Worm (Caenorhabditis elegans) whole organism, L4 larva: ENCODE measurements around the gene scl-7.

Experiments used
- F26F4.8 ChIP-seq: fragments of 200-800 bp; sonication (Bioruptor generic); conservative IDR thresholded peaks from 2 replicates; pipeline ENCODE4 v1.3.6; 2022; ENCODE audit warnings: missing genetic modification characterization, missing compliant biosample characterization
- F44E2.7 ChIP-seq: fragments of 200-800 bp; sonication (Bioruptor generic); IDR thresholded peaks from 2 replicates; pipeline ENCODE4 v2.1.2; 2022; ENCODE audit warnings: missing genetic modification characterization, missing compliant biosample characterization
- T20F7.1 ChIP-seq: fragments of 200-800 bp; sonication (Bioruptor generic); optimal IDR thresholded peaks from 2 replicates; lab custom pipeline; 2018; ENCODE audit warnings: mild to moderate bottlenecking, missing genetic modification characterization, missing compliant biosample characterization
- Y105C5A.15 ChIP-seq: fragments of 200-800 bp; sonication (Bioruptor generic); IDR thresholded peaks from 2 replicates; pipeline ENCODE4 v1.3.6; 2022; ENCODE audit warnings: missing genetic modification characterization, missing compliant biosample characterization
- Y48G9A.11 ChIP-seq: fragments of 200-800 bp; sonication (Bioruptor generic); IDR thresholded peaks from 2 replicates; pipeline ENCODE4 v1.3.6; 2022; ENCODE audit warnings: missing genetic modification reagents, missing genetic modification characterization, missing compliant biosample characterization
- Y75B8A.6 ChIP-seq: fragments of 200-800 bp; sonication (Bioruptor generic); IDR thresholded peaks from 2 replicates; pipeline ENCODE4 v1.3.6; 2022; ENCODE audit warnings: missing genetic modification reagents, missing genetic modification characterization, missing compliant biosample characterization
- ZK337.2 ChIP-seq: fragments of 200-800 bp; sonication (Bioruptor generic); IDR thresholded peaks from 2 replicates; pipeline ENCODE4 v1.3.6; 2022; ENCODE audit warnings: missing genetic modification reagents, missing genetic modification characterization, missing compliant biosample characterization
- aha-1 ChIP-seq: fragments of 150-350 bp; peaks from one replicate; lab custom pipeline; 2014; ENCODE audit warnings: missing biosample characterization, missing genetic modification characterization
- ama-1 ChIP-seq: fragments of 150-350 bp; optimal IDR thresholded peaks from 2 replicates; lab custom pipeline; 2014; ENCODE audit warnings: inconsistent platforms, mixed read lengths
- daf-16 ChIP-seq, 3 experiments: sonication (generic microtip); optimal IDR thresholded peaks; 2 replicates each; lab custom pipeline; 2016 to 2017; ENCODE audit warnings: missing genetic modification characterization in 3 of 3, missing genetic modification reagents in 3 of 3, mild to moderate bottlenecking in 2 of 3, missing compliant biosample characterization in 2 of 3, missing biosample characterization in 1 of 3, moderate library complexity in 1 of 3
- daf-8 ChIP-seq: fragments of 200-800 bp; sonication (Bioruptor generic); IDR thresholded peaks from 2 replicates; pipeline ENCODE4 v1.3.6; 2022; ENCODE audit warnings: missing genetic modification characterization, missing compliant biosample characterization
- dmd-8 ChIP-seq: fragments of 200-800 bp; sonication (Bioruptor generic); IDR thresholded peaks from 2 replicates; pipeline ENCODE4 v1.3.6; 2022; ENCODE audit warnings: missing genetic modification characterization, missing compliant biosample characterization
- dmd-9 ChIP-seq: fragments of 200-800 bp; sonication (Bioruptor generic); IDR thresholded peaks from 2 replicates; pipeline ENCODE4 v1.3.6; 2022; ENCODE audit warnings: missing genetic modification reagents, missing genetic modification characterization, missing compliant biosample characterization
- dve-1 ChIP-seq: sonication (generic microtip); optimal IDR thresholded peaks from 2 replicates; lab custom pipeline; 2017; ENCODE audit warnings: antibody characterized with exemption, mild to moderate bottlenecking, missing genetic modification characterization, missing compliant biosample characterization; ENCODE audit not compliant: insufficient read depth
- egl-43 ChIP-seq: fragments of 200-800 bp; sonication (Bioruptor generic); IDR thresholded peaks from 2 replicates; pipeline ENCODE4 v1.3.6; 2022; ENCODE audit warnings: missing genetic modification reagents, missing genetic modification characterization, missing compliant biosample characterization
- hlh-11 ChIP-seq: fragments of 200-800 bp; sonication (Bioruptor generic); optimal IDR thresholded peaks from 2 replicates; lab custom pipeline; 2018; ENCODE audit warnings: mild to moderate bottlenecking, missing genetic modification characterization, missing compliant biosample characterization
- hlh-30 ChIP-seq: sonication (generic microtip); optimal IDR thresholded peaks from 2 replicates; lab custom pipeline; 2017; ENCODE audit warnings: antibody characterized with exemption, mild to moderate bottlenecking, missing genetic modification characterization, missing compliant biosample characterization; ENCODE audit not compliant: insufficient read depth
- hmg-1.1 ChIP-seq: fragments of 200-800 bp; sonication (Bioruptor generic); IDR thresholded peaks from 2 replicates; pipeline ENCODE4 v1.3.6; 2022; ENCODE audit warnings: missing genetic modification reagents, missing genetic modification characterization, missing compliant biosample characterization
- jun-1 ChIP-seq: fragments of 150-350 bp; optimal IDR thresholded peaks from 2 replicates; lab custom pipeline; 2014; ENCODE audit warnings: missing biosample characterization, missing genetic modification reagents, missing genetic modification characterization
- lim-7 ChIP-seq: fragments of 200-800 bp; sonication (Bioruptor generic); IDR thresholded peaks from 2 replicates; pipeline ENCODE4 v1.3.6; 2022; ENCODE audit warnings: missing genetic modification characterization, missing compliant biosample characterization
- lin-1 ChIP-seq: fragments of 200-800 bp; sonication (Bioruptor generic); IDR thresholded peaks from 2 replicates; pipeline ENCODE4 v1.3.6; 2022; ENCODE audit warnings: missing genetic modification reagents, missing genetic modification characterization, missing compliant biosample characterization
- lin-38 ChIP-seq: fragments of 200-800 bp; sonication (Bioruptor generic); IDR thresholded peaks from 2 replicates; pipeline ENCODE4 v1.3.6; 2022; ENCODE audit warnings: missing genetic modification reagents, missing genetic modification characterization, missing compliant biosample characterization
- lin-39 ChIP-seq: fragments of 150-350 bp; optimal IDR thresholded peaks from 2 replicates; lab custom pipeline; 2014; ENCODE audit warnings: missing biosample characterization, missing genetic modification reagents, missing genetic modification characterization
- mdl-1 ChIP-seq, 2 experiments: fragments of 150-350 bp in 1 of 2; sonication (generic microtip) in 1 of 2; optimal IDR thresholded peaks; 2 replicates each; lab custom pipeline; 2014 to 2017; ENCODE audit warnings: missing biosample characterization in 2 of 2, missing genetic modification characterization in 2 of 2
- nhr-10 ChIP-seq: fragments of 150-350 bp; optimal IDR thresholded peaks from 2 replicates; lab custom pipeline; 2014; ENCODE audit warnings: missing biosample characterization, missing genetic modification characterization
- nhr-111 ChIP-seq: fragments of 200-800 bp; sonication (Bioruptor generic); optimal IDR thresholded peaks from 2 replicates; lab custom pipeline; 2018; ENCODE audit warnings: mild to moderate bottlenecking, missing genetic modification characterization, missing compliant biosample characterization
- nhr-28 ChIP-seq: fragments of 150-350 bp; optimal IDR thresholded peaks from 2 replicates; lab custom pipeline; 2014; ENCODE audit warnings: missing biosample characterization, missing genetic modification characterization
- nhr-76 ChIP-seq: fragments of 150-350 bp; optimal IDR thresholded peaks from 2 replicates; lab custom pipeline; 2014; ENCODE audit warnings: missing biosample characterization, missing genetic modification characterization
- nhr-77 ChIP-seq: fragments of 150-350 bp; optimal IDR thresholded peaks from 2 replicates; lab custom pipeline; 2014; ENCODE audit warnings: missing biosample characterization, missing genetic modification characterization
- pqm-1 ChIP-seq: sonication (generic microtip); optimal IDR thresholded peaks from 2 replicates; lab custom pipeline; 2017; ENCODE audit warnings: missing biosample characterization, missing genetic modification characterization
- set-16 ChIP-seq: fragments of 200-800 bp; sonication (Bioruptor generic); IDR thresholded peaks from 2 replicates; pipeline ENCODE4 v1.3.6; 2022; ENCODE audit warnings: missing genetic modification reagents, missing genetic modification characterization, missing compliant biosample characterization
- skn-1 ChIP-seq: fragments of 150-350 bp; optimal IDR thresholded peaks from 2 replicates; lab custom pipeline; 2014; ENCODE audit warnings: missing biosample characterization, missing genetic modification characterization
- snpc-1.2 ChIP-seq: fragments of 200-800 bp; sonication (Bioruptor generic); IDR thresholded peaks from 2 replicates; pipeline ENCODE4 v1.3.6; 2022; ENCODE audit warnings: missing genetic modification reagents, missing genetic modification characterization, missing compliant biosample characterization
- spr-3 ChIP-seq: fragments of 200-800 bp; sonication (Bioruptor generic); optimal IDR thresholded peaks from 2 replicates; lab custom pipeline; 2018; ENCODE audit warnings: mild to moderate bottlenecking, missing genetic modification characterization, missing compliant biosample characterization
- tra-1 ChIP-seq: fragments of 200-800 bp; sonication (Bioruptor generic); IDR thresholded peaks from 2 replicates; pipeline ENCODE4 v1.3.6; 2022; ENCODE audit warnings: missing genetic modification reagents, missing genetic modification characterization, missing compliant biosample characterization
- unc-62 ChIP-seq, 3 experiments: fragments of 150-350 bp in 1 of 3; sonication (generic microtip); optimal IDR thresholded peaks in 2 of 3; peaks in 1 of 3; 1 replicate in 1 of 3; 2 replicates in 2 of 3; lab custom pipeline; 2014 to 2017; ENCODE audit warnings: missing biosample characterization in 3 of 3, missing genetic modification characterization in 3 of 3, missing genetic modification reagents in 3 of 3, missing genotype in 1 of 3
- vab-7 ChIP-seq: fragments of 200-800 bp; sonication (Bioruptor generic); IDR thresholded peaks from 2 replicates; pipeline ENCODE4 v1.3.6; 2022; ENCODE audit warnings: missing genetic modification reagents, missing genetic modification characterization, missing compliant biosample characterization
- zip-11 ChIP-seq: fragments of 200-800 bp; sonication (Bioruptor generic); IDR thresholded peaks from 2 replicates; pipeline ENCODE4 v1.3.6; 2022; ENCODE audit warnings: missing genetic modification characterization, missing compliant biosample characterization

The scl-7 gene

ce11 chrIV:13032153-13032552, 38.1 kb upstream of the scl-7 start:
- no peak for TF ChIP-seq ZK337.2 (GFP tag; lab: Robert Waterston, UW)
- TF ChIP-seq egl-43 (GFP tag; lab: Robert Waterston, UW), result no peak
- peak; percentile 48 for TF ChIP-seq hlh-30
- TF ChIP-seq aha-1, result peak; percentile 70
- TF ChIP-seq hmg-1.1, result no peak
- TF ChIP-seq dmd-8, result no peak
- peak; percentile 61 for TF ChIP-seq dve-1 (tag; lab: Kevin White, UChicago)
- TF ChIP-seq unc-62 (GFP tag; optimal IDR thresholded peaks at IDR 0.05 in 1 of 2; lab: Kevin White, UChicago), result peak in 1 of 2 experiments; percentile 10
- TF ChIP-seq unc-62 (tag; optimal IDR thresholded peaks at IDR 0.05; lab: Kevin White, UChicago), result no peak
- TF ChIP-seq zip-11 (GFP tag; lab: Robert Waterston, UW), result no peak
- no peak for TF ChIP-seq skn-1 (tag; lab: Kevin White, UChicago)
- TF ChIP-seq nhr-28 (tag; lab: Kevin White, UChicago), result peak; percentile 21
- no peak for TF ChIP-seq nhr-10 (tag; lab: Kevin White, UChicago)
- TF ChIP-seq hlh-11 (tag; lab: Kevin White, UChicago), result peak; percentile 28
- TF ChIP-seq ama-1 (lab: Kevin White, UChicago), result no peak
- TF ChIP-seq Y75B8A.6 (GFP tag; lab: Robert Waterston, UW), result no peak
- TF ChIP-seq set-16 (GFP tag; lab: Robert Waterston, UW), result no peak
- TF ChIP-seq pqm-1 (tag; lab: Kevin White, UChicago), result peak; percentile 28
- TF ChIP-seq lin-39 (tag; lab: Kevin White, UChicago), result no peak
- no peak for TF ChIP-seq nhr-77 (tag; lab: Kevin White, UChicago)
- TF ChIP-seq dmd-9, result no peak
- no peak for TF ChIP-seq daf-8 (GFP tag; lab: Robert Waterston, UW)
- no peak for TF ChIP-seq snpc-1.2
- no peak for TF ChIP-seq Y48G9A.11 (GFP tag; lab: Robert Waterston, UW)
- no peak for TF ChIP-seq vab-7 (GFP tag; lab: Robert Waterston, UW)
- TF ChIP-seq F26F4.8 (GFP tag; lab: Robert Waterston, UW), result no peak
- no peak for TF ChIP-seq T20F7.1 (GFP tag; lab: Kevin White, UChicago)
- no peak for TF ChIP-seq daf-16 (GFP tag; optimal IDR thresholded peaks at IDR 0.05; lab: Kevin White, UChicago)
- TF ChIP-seq daf-16 (tag; optimal IDR thresholded peaks at IDR 0.05; lab: Kevin White, UChicago), result peak; percentile 56
- no peak for TF ChIP-seq tra-1 (GFP tag; lab: Robert Waterston, UW)
- TF ChIP-seq mdl-1 (tag; optimal IDR thresholded peaks at IDR 0.05; lab: Kevin White, UChicago), result peak in 1 of 2 experiments; percentile 12

ce11 chrIV:13033516-13033915, 36.7 kb upstream of the scl-7 start:
- no peak for TF ChIP-seq lim-7
- TF ChIP-seq set-16 (GFP tag; lab: Robert Waterston, UW), result peak; percentile 52

ce11 chrIV:13035302-13035701, 34.9 kb upstream of the scl-7 start:
- TF ChIP-seq jun-1 (tag; lab: Kevin White, UChicago), result no peak
- TF ChIP-seq nhr-111 (GFP tag; lab: Kevin White, UChicago), result peak; percentile 40
- TF ChIP-seq nhr-76 (tag; lab: Kevin White, UChicago), result no peak
- TF ChIP-seq lin-38 (GFP tag; lab: Robert Waterston, UW), result 0 out of 2 replicates have a peak, but pooled peaks have one; percentile 22
- TF ChIP-seq Y105C5A.15, result peak; percentile 7; the same call in 1 of the 2 replicates
- TF ChIP-seq F44E2.7 (GFP tag; lab: Robert Waterston, UW), result 0 out of 2 replicates have a peak, but pooled peaks have one; percentile 41
- peak; percentile 19; the same call in 1 of the 2 replicates for TF ChIP-seq dmd-8
- no peak for TF ChIP-seq nhr-77 (tag; lab: Kevin White, UChicago)
- peak; percentile 44 for TF ChIP-seq spr-3 (GFP tag; lab: Kevin White, UChicago)
- TF ChIP-seq lin-1 (GFP tag; lab: Robert Waterston, UW), result no peak
